Worm (Caenorhabditis elegans): ENCODE results near the gene mep-1.

DNA sequence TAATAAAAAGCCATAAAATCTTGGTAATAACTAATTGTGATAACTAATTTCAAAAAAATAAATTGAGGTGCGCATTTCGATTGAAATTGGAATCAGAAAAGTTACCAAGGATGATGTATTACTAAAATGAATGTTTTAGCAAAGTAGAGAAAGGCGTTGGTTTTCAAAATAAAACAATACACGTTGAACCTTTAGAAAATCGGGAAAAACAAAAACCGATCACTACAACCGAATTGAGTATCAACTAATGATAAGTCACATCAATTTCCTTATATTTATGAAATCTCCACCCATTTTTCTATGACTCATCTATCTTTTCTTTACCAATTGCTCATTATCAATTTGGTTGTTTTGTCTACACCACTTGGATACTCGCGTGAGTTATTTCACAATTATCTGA, 24.0 kb upstream of the mep-1 start, which contains the start of gene H21P03.10:
- TF ChIP-seq ama-1 (optimal IDR thresholded peaks at IDR 0.05): no peak
- TF ChIP-seq B0310.2 (tag; optimal IDR thresholded peaks at IDR 0.05): no peak
- no peak for TF ChIP-seq flt-1 (GFP tag; IDR thresholded peaks at IDR 0.05)
- no peak for TF ChIP-seq tbx-11 (GFP tag; IDR thresholded peaks at IDR 0.05)

Measured in whole organism, early embryonic.